Fruit fly (Drosophila melanogaster): ENCODE results near the gene eIF4E1.

Gene eIF4E1

DNA sequence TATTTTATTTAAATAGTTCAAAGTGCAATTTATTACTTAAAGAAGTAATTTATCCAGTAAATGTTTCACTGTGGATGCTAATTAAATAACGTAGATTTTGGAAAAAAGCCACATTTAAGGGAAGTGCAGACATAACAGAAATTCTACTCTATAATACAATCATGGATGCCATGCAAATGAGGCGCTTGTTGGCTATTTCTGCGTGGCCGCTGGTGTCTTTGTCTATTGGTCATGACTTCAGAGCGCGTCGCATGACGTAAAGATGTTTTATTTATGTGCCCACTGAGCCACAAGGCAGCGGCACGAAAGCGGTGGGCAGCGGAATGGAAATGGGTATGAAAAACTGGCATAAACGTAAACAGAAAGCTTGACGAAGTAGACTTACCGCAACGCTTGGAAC lies 23.6 kb upstream of the eIF4E1 start (continued):
- no peak for TF ChIP-seq disco-r (GFP tag; optimal IDR thresholded peaks at IDR 0.05)
- no peak for TF ChIP-seq ash1 (GFP tag; optimal IDR thresholded peaks at IDR 0.05)
- TF ChIP-seq Drgx (GFP tag; IDR thresholded peaks at IDR 0.05): peak; percentile 25; the same call in 1 of the 2 replicates
- peak; percentile 10 for TF ChIP-seq PHDP (tag; optimal IDR thresholded peaks at IDR 0.05)
- no peak for TF ChIP-seq CG17361 (GFP tag; IDR thresholded peaks at IDR 0.05)
- peak; percentile 21 for TF ChIP-seq Oli (tag; optimal IDR thresholded peaks at IDR 0.05)
- TF ChIP-seq CG18599 (GFP tag; optimal IDR thresholded peaks at IDR 0.05): peak; percentile 23
- TF ChIP-seq Nf-YB (GFP tag; optimal IDR thresholded peaks at IDR 0.05): no peak
- no peak for TF ChIP-seq CG13775 (GFP tag; optimal IDR thresholded peaks at IDR 0.05)
- TF ChIP-seq stwl (tag; optimal IDR thresholded peaks at IDR 0.05): peak; percentile 37
- TF ChIP-seq Med (GFP tag): peak; percentile 69
- TF ChIP-seq lov (optimal IDR thresholded peaks at IDR 0.05): no peak
- no peak for TF ChIP-seq lov (GFP tag; IDR thresholded peaks at IDR 0.05)
- peak; percentile 61 for TF ChIP-seq sens (GFP tag)
- no peak for TF ChIP-seq CG15696 (tag; optimal IDR thresholded peaks at IDR 0.05)
- no peak for TF ChIP-seq Atf3 (GFP tag; optimal IDR thresholded peaks at IDR 0.05)
- peak; percentile 40 for TF ChIP-seq lab (GFP tag; optimal IDR thresholded peaks at IDR 0.05)
- peak; percentile 12 for TF ChIP-seq CG10979 (tag; optimal IDR thresholded peaks at IDR 0.05)
- TF ChIP-seq prd (optimal IDR thresholded peaks at IDR 0.05): no peak
- no peak for TF ChIP-seq prd (GFP tag; IDR thresholded peaks at IDR 0.05)
- TF ChIP-seq phol (tag; optimal IDR thresholded peaks at IDR 0.05): peak; percentile 16
- TF ChIP-seq hkb (optimal IDR thresholded peaks at IDR 0.05): no peak
- peak; percentile 10; the same call in 1 of the 2 replicates for TF ChIP-seq hkb (GFP tag; IDR thresholded peaks at IDR 0.05)
- TF ChIP-seq pan (optimal IDR thresholded peaks at IDR 0.05): no peak
- peak in 1 of 2 experiments; percentile 24 for TF ChIP-seq pan (GFP tag; optimal IDR thresholded peaks at IDR 0.05 in 1 of 2, IDR thresholded peaks at IDR 0.05 in 1 of 2)
- peak; percentile 16 for TF ChIP-seq nmo (GFP tag; optimal IDR thresholded peaks at IDR 0.05)
- no peak for TF ChIP-seq Bdp1 (GFP tag; optimal IDR thresholded peaks at IDR 0.05)
- peak; percentile 47 for TF ChIP-seq gem (tag; optimal IDR thresholded peaks at IDR 0.05)
- peak; percentile 12 for TF ChIP-seq vfl (GFP tag; optimal IDR thresholded peaks at IDR 0.05)
- peak; percentile 32 for TF ChIP-seq CG2678 (tag; optimal IDR thresholded peaks at IDR 0.05)
- peak; percentile 28 for TF ChIP-seq CG13424 (tag; optimal IDR thresholded peaks at IDR 0.05)
- no peak for TF ChIP-seq CG42726 (GFP tag; IDR thresholded peaks at IDR 0.05; ENCODE audit: partially characterized antibody)
- peak; percentile 32 for TF ChIP-seq Sox102F (GFP tag; optimal IDR thresholded peaks at IDR 0.05)
- TF ChIP-seq sr (GFP tag; IDR thresholded peaks at IDR 0.05): peak; percentile 19; the same call in 1 of the 3 replicates
- peak; percentile 20 for TF ChIP-seq CG17385 (GFP tag; optimal IDR thresholded peaks at IDR 0.05)
- peak; percentile 14; the same call in 1 of the 2 replicates for TF ChIP-seq Xrp1 (GFP tag; IDR thresholded peaks at IDR 0.05)
- peak; percentile 31 for TF ChIP-seq CG7839 (tag; optimal IDR thresholded peaks at IDR 0.05)
- no peak for TF ChIP-seq CG1024 (GFP tag; IDR thresholded peaks at IDR 0.05)

DNA sequence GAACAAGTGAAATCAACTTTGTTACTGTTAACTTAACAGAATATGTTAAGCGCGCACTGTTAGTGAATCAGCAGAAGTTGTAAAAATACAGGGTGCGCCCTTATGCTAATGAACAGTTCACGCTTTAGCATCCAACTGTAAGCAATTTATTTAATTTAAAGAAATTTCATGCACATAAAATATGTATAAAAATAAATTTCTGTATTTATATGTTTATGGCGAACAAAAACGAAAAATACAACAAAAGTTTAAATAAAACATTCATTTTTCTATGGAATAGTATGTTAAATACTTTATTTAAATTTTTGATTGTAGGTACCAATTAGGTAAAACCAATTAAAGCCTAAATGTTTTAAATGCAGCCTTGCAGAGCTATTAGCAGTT lies 22.3 kb upstream of the eIF4E1 start:
- TF ChIP-seq ro (GFP tag; IDR thresholded peaks at IDR 0.05) (no peak), Asciz (GFP tag; optimal IDR thresholded peaks at IDR 0.05) (peak; percentile 15), BEAF-32 (GFP tag; optimal IDR thresholded peaks at IDR 0.05) (no peak), sens-2 (GFP tag; IDR thresholded peaks at IDR 0.05) (no peak), pan (optimal IDR thresholded peaks at IDR 0.05) (no peak), pan (GFP tag; optimal IDR thresholded peaks at IDR 0.05 in 1 of 2, IDR thresholded peaks at IDR 0.05 in 1 of 2) (peak in 1 of 2 experiments; percentile 53), HLHmδ (GFP tag; optimal IDR thresholded peaks at IDR 0.05) (no peak), HmgD (GFP tag; optimal IDR thresholded peaks at IDR 0.05) (no peak), CG12769 (tag; optimal IDR thresholded peaks at IDR 0.05) (no peak), Xbp1 (GFP tag; optimal IDR thresholded peaks at IDR 0.05) (peak; percentile 16), CG6765 (GFP tag; optimal IDR thresholded peaks at IDR 0.05) (no peak), crp (GFP tag; optimal IDR thresholded peaks at IDR 0.05) (peak in 1 of 2 experiments; percentile 8), B-H2 (GFP tag; optimal IDR thresholded peaks at IDR 0.05) (no peak), CG2116 (GFP tag; optimal IDR thresholded peaks at IDR 0.05) (peak; percentile 43), emc (GFP tag; optimal IDR thresholded peaks at IDR 0.05) (no peak), CG18476 (GFP tag; optimal IDR thresholded peaks at IDR 0.05) (peak; percentile 41), bcd (GFP tag; optimal IDR thresholded peaks at IDR 0.05) (no peak)
